Fruit fly (Drosophila melanogaster) whole organism: ENCODE results near the gene Lmx1a.

Source experiments
- pan ChIP-seq: fragments of >200 bp; optimal IDR thresholded peaks from 2 replicates; lab custom pipeline; 2017
- psq ChIP-seq: fragments of >200 bp; optimal IDR thresholded peaks from 2 replicates; lab custom pipeline; 2017
- usp ChIP-seq: fragments of >200 bp; optimal IDR thresholded peaks from 2 replicates; lab custom pipeline; 2017; ENCODE audit warnings: missing biosample characterization, missing genetic modification characterization, mixed read lengths

- TF ChIP-seq psq (lab: Kevin White, UChicago) = no peak
- no peak for TF ChIP-seq usp (GFP tag; lab: Kevin White, UChicago)
- no peak for TF ChIP-seq pan
Observed at dm6 chr3L:12298092-12298491, 30.9 kb upstream of the Lmx1a start.
